Worm (Caenorhabditis elegans): ENCODE results near the gene mcm-6.

The mcm-6 gene

ce11 chrIII:9762093-9762748 is 31.9 kb upstream of the mcm-6 start, which contains the start of gene gcc-2:
gcc-2 (minus strand) TSS chrIII:9762143.
- TF ChIP-seq ham-2 (GFP tag; optimal IDR thresholded peaks at IDR 0.05) (no peak), flh-1 (GFP tag; optimal IDR thresholded peaks at IDR 0.05) (no peak), lsy-2 (tag; optimal IDR thresholded peaks at IDR 0.05) (no peak), nhr-28 (tag; optimal IDR thresholded peaks at IDR 0.05) (no peak), unc-39 (tag; optimal IDR thresholded peaks at IDR 0.05) (no peak), nhr-2 (tag; optimal IDR thresholded peaks at IDR 0.05) (no peak), sptf-1 (tag; optimal IDR thresholded peaks at IDR 0.05) (no peak), unc-62 (GFP tag; optimal IDR thresholded peaks at IDR 0.05) (no peak), hlh-1 (tag; optimal IDR thresholded peaks at IDR 0.05) (no peak), zip-8 (tag; optimal IDR thresholded peaks at IDR 0.05) (no peak), ztf-11 (tag; optimal IDR thresholded peaks at IDR 0.05) (no peak)

ce11 chrIII:9764718-9765117 is 29.4 kb upstream of the mcm-6 start:
- no peak for TF ChIP-seq ces-1 (GFP tag; optimal IDR thresholded peaks at IDR 0.05)
- TF ChIP-seq M03D4.4 (tag; optimal IDR thresholded peaks at IDR 0.05), result peak; percentile 19

- TF ChIP-seq hlh-1 (tag; optimal IDR thresholded peaks at IDR 0.05) (peak; percentile 70), nhr-28 (tag; optimal IDR thresholded peaks at IDR 0.05) (no peak), unc-62 (GFP tag; optimal IDR thresholded peaks at IDR 0.05) (peak; percentile 81), snpc-4 (tag; optimal IDR thresholded peaks at IDR 0.05) (no peak), blmp-1 (tag; optimal IDR thresholded peaks at IDR 0.05) (peak; percentile 48), nhr-237 (tag; optimal IDR thresholded peaks at IDR 0.05) (peak; percentile 86), lsy-2 (tag; optimal IDR thresholded peaks at IDR 0.05) (peak; percentile 99), flh-1 (GFP tag; optimal IDR thresholded peaks at IDR 0.05) (no peak), pha-4 (tag; optimal IDR thresholded peaks at IDR 0.05) (peak; percentile 98), mep-1 (tag; optimal IDR thresholded peaks at IDR 0.05) (peak; percentile 95), nhr-2 (tag; optimal IDR thresholded peaks at IDR 0.05) (peak; percentile 25), ztf-11 (tag; optimal IDR thresholded peaks at IDR 0.05) (peak; percentile 92), elt-1 (tag; optimal IDR thresholded peaks at IDR 0.05; ENCODE audit: borderline replicate concordance, insufficient read depth) (no peak), nhr-12 (tag; optimal IDR thresholded peaks at IDR 0.05) (peak; percentile 75), sem-2 (GFP tag; optimal IDR thresholded peaks at IDR 0.05) (peak; percentile 82), mls-2 (tag; optimal IDR thresholded peaks at IDR 0.05) (peak; percentile 92), lin-13 (tag; optimal IDR thresholded peaks at IDR 0.05) (peak; percentile 97), unc-120 (tag; optimal IDR thresholded peaks at IDR 0.05; ENCODE audit: poor library complexity, severe bottlenecking) (peak; percentile 91), tbx-8 (GFP tag; optimal IDR thresholded peaks at IDR 0.05) (peak; percentile 86), mab-5 (tag; optimal IDR thresholded peaks at IDR 0.05) (peak; percentile 6), unc-39 (tag; optimal IDR thresholded peaks at IDR 0.05) (peak; percentile 39), ham-2 (GFP tag; optimal IDR thresholded peaks at IDR 0.05) (peak; percentile 82), ceh-39 (tag; optimal IDR thresholded peaks at IDR 0.05) (peak; percentile 97), ceh-43 (GFP tag; optimal IDR thresholded peaks at IDR 0.05) (peak; percentile 80), bed-3 (GFP tag; optimal IDR thresholded peaks at IDR 0.05) (peak; percentile 57), cnd-1 (tag; optimal IDR thresholded peaks at IDR 0.05) (peak; percentile 94), ces-1 (GFP tag; optimal IDR thresholded peaks at IDR 0.05) (peak; percentile 71), zip-8 (tag; optimal IDR thresholded peaks at IDR 0.05) (no peak), lin-32 (GFP tag; optimal IDR thresholded peaks at IDR 0.05) (peak; percentile 83), sptf-1 (tag; optimal IDR thresholded peaks at IDR 0.05) (peak; percentile 95), elt-3 (tag; optimal IDR thresholded peaks at IDR 0.05) (peak; percentile 45), M03D4.4 (tag; optimal IDR thresholded peaks at IDR 0.05) (peak; percentile 93), ceh-83 (GFP tag; optimal IDR thresholded peaks at IDR 0.05) (peak; percentile 94), drap-1 (GFP tag; optimal IDR thresholded peaks at IDR 0.05) (peak; percentile 95), nhr-76 (tag; optimal IDR thresholded peaks at IDR 0.05) (no peak)
Observed at ce11 chrIII:9765465-9765900, 28.7 kb upstream of the mcm-6 start.

ce11 chrIII:9766175-9766574 is 28.0 kb upstream of the mcm-6 start, which contains the start of gene cbp-1:
cbp-1 (plus strand) TSS chrIII:9766509.
- no peak for TF ChIP-seq elt-3 (tag; optimal IDR thresholded peaks at IDR 0.05)
- no peak for TF ChIP-seq bed-3 (GFP tag; optimal IDR thresholded peaks at IDR 0.05)
- peak; percentile 76 for TF ChIP-seq ces-1 (GFP tag; optimal IDR thresholded peaks at IDR 0.05)
- TF ChIP-seq ceh-39 (tag; optimal IDR thresholded peaks at IDR 0.05), result peak; percentile 42
- no peak for TF ChIP-seq unc-120 (tag; optimal IDR thresholded peaks at IDR 0.05; ENCODE audit: poor library complexity, severe bottlenecking)
- TF ChIP-seq snpc-4 (tag; optimal IDR thresholded peaks at IDR 0.05), result no peak
- TF ChIP-seq lsy-2 (tag; optimal IDR thresholded peaks at IDR 0.05), result peak; percentile 69
- TF ChIP-seq ceh-83 (GFP tag; optimal IDR thresholded peaks at IDR 0.05), result no peak
- peak; percentile 21 for TF ChIP-seq unc-62 (GFP tag; optimal IDR thresholded peaks at IDR 0.05)
